Fruit fly (Drosophila melanogaster) whole organism: ENCODE results near the gene Fer2.

ENCODE experiments used
- CG8478 ChIP-seq: fragments of >200 bp; optimal IDR thresholded peaks from 2 replicates; lab custom pipeline; 2018; ENCODE audit warnings: inconsistent platforms
- Dll ChIP-seq: fragments of >200 bp; optimal IDR thresholded peaks from 2 replicates; lab custom pipeline; 2017
- EcR ChIP-seq, 2 experiments: fragments of >200 bp; optimal IDR thresholded peaks; 2 replicates each; lab custom pipeline; 2017; ENCODE audit warnings: missing biosample characterization in 2 of 2, missing genetic modification characterization in 2 of 2, missing genetic modification reagents in 2 of 2
- pan ChIP-seq: fragments of >200 bp; optimal IDR thresholded peaks from 2 replicates; lab custom pipeline; 2017
- psq ChIP-seq: fragments of >200 bp; optimal IDR thresholded peaks from 2 replicates; lab custom pipeline; 2017
- usp ChIP-seq: fragments of >200 bp; optimal IDR thresholded peaks from 2 replicates; lab custom pipeline; 2017; ENCODE audit warnings: missing biosample characterization, missing genetic modification characterization, mixed read lengths

dm6 chr3R:16180476-16181070 lies 29.5 kb upstream of the Fer2 start, which contains the start of gene CG8927:
- TF ChIP-seq Dll: no peak
- TF ChIP-seq usp (GFP tag; lab: Kevin White, UChicago): no peak
- no peak for TF ChIP-seq psq
- no peak for TF ChIP-seq CG8478 (lab: Kevin White, UChicago)
- no peak for TF ChIP-seq pan
- TF ChIP-seq EcR (GFP tag; optimal IDR thresholded peaks at IDR 0.05; lab: Kevin White, UChicago): no peak
